Worm (Caenorhabditis elegans) whole organism, young adult: ENCODE data around the gene oig-8.

Experiments used
- C17E4.6 ChIP-seq: fragments of 200-800 bp; sonication (Bioruptor generic); IDR thresholded peaks from 2 replicates; pipeline ENCODE4 v1.3.6; 2022; ENCODE audit warnings: missing genetic modification reagents, missing genetic modification characterization, missing compliant biosample characterization
- F33H1.4 ChIP-seq: fragments of 200-800 bp; sonication (Bioruptor generic); IDR thresholded peaks from 2 replicates; pipeline ENCODE4 v1.3.6; 2022; ENCODE audit warnings: missing genetic modification reagents, missing genetic modification characterization, missing compliant biosample characterization
- F39B2.1 ChIP-seq: fragments of 200-800 bp; sonication (Bioruptor generic); IDR thresholded peaks from 2 replicates; pipeline ENCODE4 v1.3.6; 2022; ENCODE audit warnings: missing genetic modification reagents, missing genetic modification characterization, missing compliant biosample characterization
- F55B11.4 ChIP-seq: sonication (generic microtip); optimal IDR thresholded peaks from 2 replicates; lab custom pipeline; 2016; ENCODE audit warnings: missing compliant biosample characterization, missing genetic modification characterization, borderline replicate concordance; ENCODE audit not compliant: insufficient read depth
- T07F8.4 ChIP-seq: sonication (generic microtip); optimal IDR thresholded peaks from 2 replicates; lab custom pipeline; 2016; ENCODE audit warnings: mild to moderate bottlenecking, missing genetic modification characterization, moderate library complexity, missing compliant biosample characterization
- Y56A3A.18 ChIP-seq: fragments of 200-800 bp; sonication (Bioruptor generic); IDR thresholded peaks from 2 replicates; pipeline ENCODE4 v1.3.6; 2022; ENCODE audit warnings: missing genetic modification reagents, missing genetic modification characterization, missing compliant biosample characterization
- aptf-2 ChIP-seq: fragments of 200-800 bp; sonication (Bioruptor generic); conservative IDR thresholded peaks from 2 replicates; pipeline ENCODE4 v1.3.6; 2022; ENCODE audit warnings: missing genetic modification reagents, missing genetic modification characterization, missing compliant biosample characterization
- athp-1 ChIP-seq: sonication (generic microtip); optimal IDR thresholded peaks from 2 replicates; lab custom pipeline; 2017; ENCODE audit warnings: mild to moderate bottlenecking, missing genetic modification characterization, missing compliant biosample characterization
- attf-5 ChIP-seq: fragments of 200-800 bp; sonication (Bioruptor generic); optimal IDR thresholded peaks from 2 replicates; lab custom pipeline; 2018; ENCODE audit warnings: mild to moderate bottlenecking, missing genetic modification characterization, missing compliant biosample characterization
- attf-6 ChIP-seq: fragments of 200-800 bp; sonication (Bioruptor generic); IDR thresholded peaks from 2 replicates; pipeline ENCODE4 v1.3.6; 2022; ENCODE audit warnings: missing genetic modification reagents, missing genetic modification characterization, missing compliant biosample characterization
- cebp-1 ChIP-seq, 2 experiments: fragments of 200-800 bp in 1 of 2; sonication (Bioruptor generic) in 1 of 2; sonication (generic microtip) in 1 of 2; IDR thresholded peaks in 1 of 2; optimal IDR thresholded peaks in 1 of 2; 2 replicates each; pipeline versions ENCODE4 v1.3.6 to Lab custom; 2017 to 2022; ENCODE audit warnings: missing compliant biosample characterization in 2 of 2, missing genetic modification characterization in 2 of 2, mild to moderate bottlenecking in 1 of 2, missing genetic modification reagents in 1 of 2, moderate library complexity in 1 of 2
- dpl-1 ChIP-seq: fragments of 150-350 bp; optimal IDR thresholded peaks from 2 replicates; lab custom pipeline; 2014; ENCODE audit warnings: missing biosample characterization, missing genetic modification reagents, missing genetic modification characterization
- egl-18 ChIP-seq: fragments of 200-800 bp; sonication (Bioruptor generic); IDR thresholded peaks from 2 replicates; pipeline ENCODE4 v1.3.6; 2022; ENCODE audit warnings: missing genetic modification reagents, missing genetic modification characterization, missing compliant biosample characterization
- egrh-3 ChIP-seq: fragments of 200-800 bp; sonication (Bioruptor generic); IDR thresholded peaks from 2 replicates; pipeline ENCODE4 v1.3.6; 2022; ENCODE audit warnings: missing genetic modification reagents, missing genetic modification characterization, missing compliant biosample characterization
- ekl-4 ChIP-seq: fragments of 200-800 bp; sonication (Bioruptor generic); IDR thresholded peaks from 2 replicates; pipeline ENCODE4 v1.3.6; 2022; ENCODE audit warnings: missing genetic modification reagents, missing genetic modification characterization, missing compliant biosample characterization
- ets-4 ChIP-seq: fragments of 200-800 bp; sonication (Bioruptor generic); optimal IDR thresholded peaks from 2 replicates; lab custom pipeline; 2018; ENCODE audit warnings: mild to moderate bottlenecking, missing genetic modification characterization, missing compliant biosample characterization
- fkh-3 ChIP-seq: sonication (generic microtip); optimal IDR thresholded peaks from 2 replicates; lab custom pipeline; 2016; ENCODE audit warnings: mild to moderate bottlenecking, missing genetic modification characterization, missing compliant biosample characterization
- gei-17 ChIP-seq: fragments of 200-800 bp; sonication (Bioruptor generic); optimal IDR thresholded peaks from 2 replicates; lab custom pipeline; 2018; ENCODE audit warnings: mild to moderate bottlenecking, missing genetic modification characterization, missing compliant biosample characterization
- lag-1 ChIP-seq: fragments of 200-800 bp; sonication (Bioruptor generic); IDR thresholded peaks from 2 replicates; pipeline ENCODE4 v1.3.6; 2022; ENCODE audit warnings: missing genetic modification reagents, missing genetic modification characterization, missing compliant biosample characterization
- lin-26 ChIP-seq: fragments of 200-800 bp; sonication (Bioruptor generic); IDR thresholded peaks from 2 replicates; pipeline ENCODE4 v1.3.6; 2022; ENCODE audit warnings: missing genetic modification reagents, missing genetic modification characterization, missing compliant biosample characterization
- lir-1 ChIP-seq: fragments of 200-800 bp; sonication (Bioruptor generic); conservative IDR thresholded peaks from 2 replicates; pipeline ENCODE4 v1.3.6; 2022; ENCODE audit warnings: missing genetic modification reagents, missing genetic modification characterization, missing compliant biosample characterization
- lsy-27 ChIP-seq: sonication (generic microtip); optimal IDR thresholded peaks from 2 replicates; lab custom pipeline; 2017; ENCODE audit warnings: missing genetic modification characterization, mild to moderate bottlenecking, missing compliant biosample characterization, antibody characterized with exemption, missing genotype, borderline replicate concordance; ENCODE audit not compliant: insufficient read depth
- mcd-1 ChIP-seq: fragments of 200-800 bp; sonication (Bioruptor generic); IDR thresholded peaks from 2 replicates; pipeline ENCODE4 v1.3.6; 2022; ENCODE audit warnings: missing genetic modification reagents, missing genetic modification characterization, missing compliant biosample characterization
- mes-4 ChIP-seq: sonication (generic microtip); optimal IDR thresholded peaks from 2 replicates; lab custom pipeline; 2016; ENCODE audit warnings: missing genotype, missing genetic modification characterization, missing compliant biosample characterization
- nfyb-1 ChIP-seq: fragments of 200-800 bp; sonication (Bioruptor generic); IDR thresholded peaks from 2 replicates; pipeline ENCODE4 v1.3.6; 2022; ENCODE audit warnings: missing genetic modification reagents, missing genetic modification characterization, missing compliant biosample characterization
- nhr-179 ChIP-seq: sonication (generic microtip); optimal IDR thresholded peaks from 2 replicates; lab custom pipeline; 2016; ENCODE audit warnings: mild to moderate bottlenecking, missing genetic modification characterization, missing compliant biosample characterization
- nhr-80 ChIP-seq: sonication (generic microtip); optimal IDR thresholded peaks from 2 replicates; lab custom pipeline; 2016; ENCODE audit warnings: missing genetic modification characterization, missing compliant biosample characterization
- pha-4 ChIP-seq: fragments of 150-350 bp; sonication (generic microtip); optimal IDR thresholded peaks from 2 replicates; lab custom pipeline; 2014; ENCODE audit warnings: missing biosample characterization, missing genetic modification reagents, missing genetic modification characterization
- sea-2 ChIP-seq: fragments of 200-800 bp; sonication (Bioruptor generic); IDR thresholded peaks from 2 replicates; pipeline ENCODE4 v1.3.6; 2022; ENCODE audit warnings: missing genetic modification characterization, missing compliant biosample characterization
- snpc-1.1 ChIP-seq: sonication (generic microtip); optimal IDR thresholded peaks from 2 replicates; lab custom pipeline; 2017; ENCODE audit warnings: missing genetic modification characterization, mild to moderate bottlenecking, missing compliant biosample characterization, antibody characterized with exemption, moderate library complexity, missing genotype, missing genetic modification reagents; ENCODE audit not compliant: insufficient read depth
- tbp1 ChIP-seq: fragments of 200-800 bp; sonication (Bioruptor generic); optimal IDR thresholded peaks from 2 replicates; lab custom pipeline; 2018; ENCODE audit warnings: mild to moderate bottlenecking, missing genetic modification characterization, missing compliant biosample characterization
- tbx-9 ChIP-seq: sonication (generic microtip); optimal IDR thresholded peaks from 2 replicates; lab custom pipeline; 2016; ENCODE audit warnings: borderline replicate concordance, missing genetic modification characterization, inconsistent platforms, missing compliant biosample characterization
- zfh-2 ChIP-seq: fragments of 200-800 bp; sonication (Bioruptor generic); conservative IDR thresholded peaks from 2 replicates; pipeline ENCODE4 v1.3.6; 2022; ENCODE audit warnings: missing genetic modification reagents, missing genetic modification characterization, missing compliant biosample characterization
- zim-3 ChIP-seq: sonication (generic microtip); optimal IDR thresholded peaks from 2 replicates; lab custom pipeline; 2017; ENCODE audit warnings: mild to moderate bottlenecking, missing genetic modification characterization, moderate library complexity, missing compliant biosample characterization
- ztf-25 ChIP-seq: fragments of 200-800 bp; sonication (Bioruptor generic); IDR thresholded peaks from 2 replicates; pipeline ENCODE4 v1.3.6; 2022; ENCODE audit warnings: missing genetic modification reagents, missing genetic modification characterization, missing compliant biosample characterization
- ztf-3 ChIP-seq: fragments of 200-800 bp; sonication (Bioruptor generic); optimal IDR thresholded peaks from 2 replicates; lab custom pipeline; 2018; ENCODE audit warnings: mild to moderate bottlenecking, missing genetic modification characterization, missing compliant biosample characterization

Gene oig-8

DNA sequence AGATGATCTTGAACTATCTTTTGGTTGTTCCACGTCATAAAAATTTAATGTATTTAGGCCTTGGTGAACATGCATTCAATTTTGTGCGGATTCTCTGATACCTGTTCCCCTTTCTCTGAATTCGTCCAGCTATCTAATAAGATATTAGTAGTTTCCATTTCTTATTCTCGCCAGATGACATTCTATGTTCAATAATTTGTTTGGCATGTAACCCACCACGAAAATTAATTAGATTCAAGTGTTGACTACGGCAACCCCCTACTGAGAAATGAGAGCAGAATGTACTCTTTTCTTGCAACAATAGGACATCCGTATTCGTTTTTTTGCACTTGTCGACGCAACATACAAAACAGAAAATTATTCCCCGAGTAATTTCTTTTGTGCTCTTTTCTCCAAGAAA is 6.7 kb downstream of the oig-8 start:
- TF ChIP-seq C17E4.6 = no peak
- TF ChIP-seq, all 124 proteins: peak for 0

DNA sequence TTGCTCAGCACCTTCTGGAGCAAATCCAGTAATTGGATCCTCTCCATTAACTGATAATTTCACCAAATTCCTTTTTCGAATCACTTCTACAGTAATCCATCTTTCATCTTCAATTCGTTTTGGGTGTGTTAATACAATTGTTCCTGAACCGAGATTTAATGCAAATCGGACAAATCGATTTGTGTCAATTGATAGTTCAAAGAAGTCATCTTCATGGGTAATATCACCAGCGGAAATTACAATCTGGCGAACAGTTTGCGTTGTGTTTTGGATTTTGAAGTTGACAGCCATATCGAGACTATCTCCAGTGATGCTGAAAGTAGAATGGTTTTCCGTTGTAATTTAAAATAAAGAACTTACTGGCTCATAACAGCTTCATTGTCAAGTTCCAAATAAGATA is 11.1 kb downstream of the oig-8 start:
- TF ChIP-seq nfyb-1 (GFP tag; lab: Robert Waterston, UW) (no peak), tbx-9 (tag; lab: Kevin White, UChicago) (no peak), athp-1 (tag; lab: Kevin White, UChicago) (no peak), ets-4 (GFP tag; lab: Kevin White, UChicago) (no peak), Y56A3A.18 (GFP tag; lab: Robert Waterston, UW) (no peak), tbp1 (GFP tag; lab: Kevin White, UChicago) (no peak), ztf-25 (no peak), gei-17 (GFP tag; lab: Kevin White, UChicago) (no peak), dpl-1 (no peak), T07F8.4 (tag; lab: Kevin White, UChicago) (no peak), pha-4 (tag; lab: Kevin White, UChicago) (no peak), lin-26 (GFP tag; lab: Robert Waterston, UW) (no peak), snpc-1.1 (tag; lab: Kevin White, UChicago) (no peak), lsy-27 (tag; lab: Kevin White, UChicago) (no peak), zfh-2 (GFP tag; lab: Robert Waterston, UW) (no peak), sea-2 (GFP tag; lab: Robert Waterston, UW) (no peak), fkh-3 (tag; lab: Kevin White, UChicago) (no peak), F55B11.4 (tag; lab: Kevin White, UChicago) (no peak), F39B2.1 (GFP tag; lab: Robert Waterston, UW) (no peak)

DNA sequence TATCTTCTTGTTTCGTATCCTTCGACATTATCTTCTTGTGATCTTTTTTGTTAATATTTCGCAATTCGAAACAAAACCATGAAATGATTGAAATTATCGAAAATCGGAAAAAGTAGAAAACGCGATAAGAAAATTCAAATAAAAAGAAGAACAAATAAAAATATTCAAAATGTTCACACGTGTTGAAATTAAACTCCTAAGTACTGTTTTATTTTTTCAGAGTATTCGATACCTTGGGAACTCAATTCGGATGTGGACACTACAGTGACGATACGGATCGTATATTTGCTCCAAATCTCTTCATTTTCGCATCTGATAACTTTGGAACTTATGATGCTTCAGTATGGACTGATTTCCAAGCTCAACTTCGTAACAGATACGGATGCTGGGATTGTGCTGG is 12.8 kb downstream of the oig-8 start, which contains the start of gene T19D12.5:
TSS of gene T19D12.5 (minus strand) at position 101 of the 400 bp plus-strand sequence.
- TF ChIP-seq cebp-1 (GFP tag; IDR thresholded peaks at IDR 0.05; lab: Robert Waterston, UW) (no peak), cebp-1 (tag; optimal IDR thresholded peaks at IDR 0.05; lab: Kevin White, UChicago) (peak; percentile 13), mes-4 (tag; lab: Kevin White, UChicago) (no peak), dpl-1 (no peak)

DNA sequence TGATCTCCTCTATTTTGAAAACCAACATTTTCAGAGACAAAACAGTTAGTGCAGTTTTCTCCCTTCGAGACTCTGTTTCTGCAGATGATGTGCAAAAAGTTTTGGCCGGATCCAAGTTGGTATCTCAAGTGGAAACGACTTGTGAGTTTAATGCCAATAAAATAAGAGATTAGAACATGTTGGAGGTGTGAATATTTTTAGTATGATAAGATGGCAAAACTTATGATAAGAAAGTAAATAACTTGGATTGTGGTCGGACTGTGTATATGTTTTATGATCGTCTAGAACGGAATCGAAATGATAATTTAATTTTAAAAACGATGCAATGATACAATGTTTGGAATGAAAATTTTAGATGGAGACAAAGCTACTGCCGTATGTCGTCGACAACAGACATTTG is 16.9 kb downstream of the oig-8 start:
- TF ChIP-seq snpc-1.1 (tag; lab: Kevin White, UChicago) = no peak
- no peak for TF ChIP-seq nhr-179
- TF ChIP-seq mcd-1 (GFP tag; lab: Robert Waterston, UW) = no peak
- TF ChIP-seq zim-3 (tag; lab: Kevin White, UChicago) = no peak
- TF ChIP-seq egl-18 (GFP tag; lab: Robert Waterston, UW) = no peak
- no peak for TF ChIP-seq attf-5 (GFP tag; lab: Kevin White, UChicago)
- no peak for TF ChIP-seq lag-1 (GFP tag; lab: Robert Waterston, UW)
- TF ChIP-seq ztf-3 (GFP tag; lab: Kevin White, UChicago) = no peak
- no peak for TF ChIP-seq egrh-3
- no peak for TF ChIP-seq lir-1 (GFP tag; lab: Robert Waterston, UW)

DNA sequence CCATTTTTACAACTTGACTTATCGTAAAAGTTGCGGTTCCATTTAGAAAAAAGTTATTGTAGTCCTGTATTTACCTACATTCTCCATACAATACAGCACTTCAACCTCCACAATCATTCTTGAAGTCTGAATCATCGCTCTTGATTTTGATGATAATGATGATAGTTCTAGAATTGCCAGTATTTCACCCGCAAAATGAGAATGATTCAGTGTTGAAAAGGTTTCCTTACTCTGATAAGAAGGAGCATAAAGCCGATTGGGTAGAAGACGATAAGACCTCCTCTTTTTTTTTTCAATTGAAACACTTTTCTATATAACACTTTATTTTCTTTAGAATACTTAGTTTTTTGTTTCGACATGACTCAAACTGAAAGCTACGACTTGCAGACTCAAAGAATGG is 18.1 kb downstream of the oig-8 start, which contains the start of gene T19D12.4:
TSS of gene T19D12.4 (plus strand) at position 295 of the 400 bp plus-strand sequence.
- TF ChIP-seq F33H1.4 (no peak), ekl-4 (GFP tag; lab: Robert Waterston, UW) (no peak), cebp-1 (GFP tag; IDR thresholded peaks at IDR 0.05; lab: Robert Waterston, UW) (no peak), cebp-1 (tag; optimal IDR thresholded peaks at IDR 0.05; lab: Kevin White, UChicago) (no peak), nhr-80 (tag; lab: Kevin White, UChicago) (peak; percentile 11), attf-6 (GFP tag; lab: Robert Waterston, UW) (no peak), aptf-2 (GFP tag; lab: Robert Waterston, UW) (no peak), mcd-1 (GFP tag; lab: Robert Waterston, UW) (no peak), ztf-3 (GFP tag; lab: Kevin White, UChicago) (no peak)
- TF ChIP-seq, all 124 proteins: peak for 1
